Worm (Caenorhabditis elegans) whole organism, young adult: ENCODE measurements around the gene stdh-1.

ENCODE experiments used
- C06A6.2 ChIP-seq: fragments of 200-800 bp; sonication (Bioruptor generic); conservative IDR thresholded peaks from 2 replicates; pipeline ENCODE4 v1.3.6; 2022; ENCODE audit warnings: missing genetic modification characterization, missing compliant biosample characterization
- F10E7.11 ChIP-seq: sonication (generic microtip); optimal IDR thresholded peaks from 2 replicates; lab custom pipeline; 2017; ENCODE audit warnings: mild to moderate bottlenecking, missing genetic modification characterization, moderate library complexity, missing compliant biosample characterization
- F37B4.10 ChIP-seq: fragments of 200-800 bp; sonication (Bioruptor generic); IDR thresholded peaks from 2 replicates; pipeline ENCODE4 v1.3.6; 2022; ENCODE audit warnings: missing genetic modification characterization, missing compliant biosample characterization
- F57A8.1 ChIP-seq: fragments of 200-800 bp; sonication (Bioruptor generic); optimal IDR thresholded peaks from 2 replicates; lab custom pipeline; 2018; ENCODE audit warnings: mild to moderate bottlenecking, missing genetic modification characterization, moderate library complexity, missing compliant biosample characterization
- K12H6.12 ChIP-seq: fragments of 200-800 bp; sonication (Bioruptor generic); optimal IDR thresholded peaks from 2 replicates; lab custom pipeline; 2018; ENCODE audit warnings: mild to moderate bottlenecking, missing genetic modification characterization, missing compliant biosample characterization
- Y53F4B.3 ChIP-seq: fragments of 200-800 bp; sonication (Bioruptor generic); IDR thresholded peaks from 2 replicates; pipeline ENCODE4 v1.3.6; 2022; ENCODE audit warnings: missing genetic modification reagents, missing genetic modification characterization, missing compliant biosample characterization
- Y56A3A.18 ChIP-seq: fragments of 200-800 bp; sonication (Bioruptor generic); IDR thresholded peaks from 2 replicates; pipeline ENCODE4 v1.3.6; 2022; ENCODE audit warnings: missing genetic modification reagents, missing genetic modification characterization, missing compliant biosample characterization
- ZK185.1 ChIP-seq: sonication (generic microtip); optimal IDR thresholded peaks from 2 replicates; lab custom pipeline; 2016; ENCODE audit warnings: mild to moderate bottlenecking, missing genetic modification characterization, missing compliant biosample characterization; ENCODE audit not compliant: poor library complexity, severe bottlenecking
- bed-2 ChIP-seq: fragments of 200-800 bp; sonication (Bioruptor generic); IDR thresholded peaks from 2 replicates; pipeline ENCODE4 v1.3.6; 2022; ENCODE audit warnings: missing genetic modification reagents, missing genetic modification characterization, missing compliant biosample characterization
- ccch-3 ChIP-seq: fragments of 200-800 bp; sonication (Bioruptor generic); optimal IDR thresholded peaks from 2 replicates; lab custom pipeline; 2018; ENCODE audit warnings: mild to moderate bottlenecking, missing genetic modification characterization, missing compliant biosample characterization
- cebp-1 ChIP-seq, 2 experiments: fragments of 200-800 bp in 1 of 2; sonication (Bioruptor generic) in 1 of 2; sonication (generic microtip) in 1 of 2; IDR thresholded peaks in 1 of 2; optimal IDR thresholded peaks in 1 of 2; 2 replicates each; pipeline versions ENCODE4 v1.3.6 to Lab custom; 2017 to 2022; ENCODE audit warnings: missing compliant biosample characterization in 2 of 2, missing genetic modification characterization in 2 of 2, mild to moderate bottlenecking in 1 of 2, missing genetic modification reagents in 1 of 2, moderate library complexity in 1 of 2
- ceh-79 ChIP-seq: sonication (generic microtip); optimal IDR thresholded peaks from 2 replicates; lab custom pipeline; 2017; ENCODE audit warnings: mild to moderate bottlenecking, missing genetic modification characterization, missing compliant biosample characterization
- dox-1 ChIP-seq: fragments of 200-800 bp; sonication (Bioruptor generic); IDR thresholded peaks from 2 replicates; pipeline ENCODE4 v1.3.6; 2022; ENCODE audit warnings: missing genetic modification reagents, missing genetic modification characterization, missing compliant biosample characterization
- ekl-4 ChIP-seq: fragments of 200-800 bp; sonication (Bioruptor generic); IDR thresholded peaks from 2 replicates; pipeline ENCODE4 v1.3.6; 2022; ENCODE audit warnings: missing genetic modification reagents, missing genetic modification characterization, missing compliant biosample characterization
- hlh-12 ChIP-seq: sonication (generic microtip); optimal IDR thresholded peaks from 2 replicates; lab custom pipeline; 2016; ENCODE audit warnings: missing genetic modification characterization, missing compliant biosample characterization
- hlh-26 ChIP-seq: fragments of 200-800 bp; sonication (Bioruptor generic); conservative IDR thresholded peaks from 2 replicates; pipeline ENCODE4 v1.3.6; 2022; ENCODE audit warnings: missing genetic modification reagents, missing genetic modification characterization, missing compliant biosample characterization
- lag-1 ChIP-seq: fragments of 200-800 bp; sonication (Bioruptor generic); IDR thresholded peaks from 2 replicates; pipeline ENCODE4 v1.3.6; 2022; ENCODE audit warnings: missing genetic modification reagents, missing genetic modification characterization, missing compliant biosample characterization
- let-526 ChIP-seq: fragments of 200-800 bp; sonication (Bioruptor generic); IDR thresholded peaks from 2 replicates; pipeline ENCODE4 v1.3.6; 2022; ENCODE audit warnings: missing genetic modification reagents, missing genetic modification characterization, missing compliant biosample characterization
- lin-35 ChIP-seq, 3 experiments: fragments of 150-350 bp in 2 of 3; sonication (generic microtip) in 1 of 3; optimal IDR thresholded peaks; 2 replicates each; lab custom pipeline; 2014 to 2018; ENCODE audit warnings: missing biosample characterization in 3 of 3, missing genetic modification characterization in 3 of 3, missing genetic modification reagents in 3 of 3
- lin-54 ChIP-seq: fragments of 200-800 bp; sonication (Bioruptor generic); optimal IDR thresholded peaks from 2 replicates; lab custom pipeline; 2018; ENCODE audit warnings: mild to moderate bottlenecking, missing genetic modification characterization, missing compliant biosample characterization
- lsl-1 ChIP-seq: fragments of 200-800 bp; sonication (Bioruptor generic); optimal IDR thresholded peaks from 2 replicates; lab custom pipeline; 2018; ENCODE audit warnings: mild to moderate bottlenecking, missing genetic modification characterization, moderate library complexity, missing compliant biosample characterization
- lsy-27 ChIP-seq: sonication (generic microtip); optimal IDR thresholded peaks from 2 replicates; lab custom pipeline; 2017; ENCODE audit warnings: missing genetic modification characterization, mild to moderate bottlenecking, missing compliant biosample characterization, antibody characterized with exemption, missing genotype, borderline replicate concordance; ENCODE audit not compliant: insufficient read depth
- mcd-1 ChIP-seq: fragments of 200-800 bp; sonication (Bioruptor generic); IDR thresholded peaks from 2 replicates; pipeline ENCODE4 v1.3.6; 2022; ENCODE audit warnings: missing genetic modification reagents, missing genetic modification characterization, missing compliant biosample characterization
- nfya-1 ChIP-seq: sonication (generic microtip); optimal IDR thresholded peaks from 2 replicates; lab custom pipeline; 2017; ENCODE audit warnings: antibody characterized with exemption, missing compliant biosample characterization, missing genetic modification characterization, borderline replicate concordance; ENCODE audit not compliant: insufficient read depth
- nfya-2 ChIP-seq: fragments of 200-800 bp; sonication (Bioruptor generic); IDR thresholded peaks from 2 replicates; pipeline ENCODE4 v1.3.6; 2022; ENCODE audit warnings: missing genetic modification reagents, missing genetic modification characterization, missing compliant biosample characterization
- nhr-120 ChIP-seq: fragments of 200-800 bp; sonication (Bioruptor generic); IDR thresholded peaks from 2 replicates; pipeline ENCODE4 v1.3.6; 2022; ENCODE audit warnings: missing genetic modification characterization, missing compliant biosample characterization
- nhr-80 ChIP-seq: sonication (generic microtip); optimal IDR thresholded peaks from 2 replicates; lab custom pipeline; 2016; ENCODE audit warnings: missing genetic modification characterization, missing compliant biosample characterization
- rcor-1 ChIP-seq: fragments of 200-800 bp; sonication (Bioruptor generic); IDR thresholded peaks from 2 replicates; pipeline ENCODE4 v1.3.6; 2022; ENCODE audit warnings: missing genetic modification reagents, missing genetic modification characterization, missing compliant biosample characterization
- repo-1 ChIP-seq: sonication (generic microtip); optimal IDR thresholded peaks from 2 replicates; lab custom pipeline; 2017; ENCODE audit warnings: mild to moderate bottlenecking, missing genetic modification characterization, missing compliant biosample characterization
- snpc-1.3 ChIP-seq: sonication (generic microtip); optimal IDR thresholded peaks from 2 replicates; lab custom pipeline; 2017; ENCODE audit warnings: missing genetic modification characterization, mild to moderate bottlenecking, missing compliant biosample characterization, antibody characterized with exemption, moderate library complexity, missing genotype, missing genetic modification reagents; ENCODE audit not compliant: insufficient read depth
- tbx-9 ChIP-seq: sonication (generic microtip); optimal IDR thresholded peaks from 2 replicates; lab custom pipeline; 2016; ENCODE audit warnings: borderline replicate concordance, missing genetic modification characterization, inconsistent platforms, missing compliant biosample characterization
- xnd-1 ChIP-seq: sonication (generic microtip); optimal IDR thresholded peaks from 2 replicates; lab custom pipeline; 2016; ENCODE audit warnings: missing genotype, missing genetic modification reagents, missing genetic modification characterization, missing compliant biosample characterization
- zfh-2 ChIP-seq: fragments of 200-800 bp; sonication (Bioruptor generic); conservative IDR thresholded peaks from 2 replicates; pipeline ENCODE4 v1.3.6; 2022; ENCODE audit warnings: missing genetic modification reagents, missing genetic modification characterization, missing compliant biosample characterization
- ztf-22 ChIP-seq: fragments of 200-800 bp; sonication (Bioruptor generic); optimal IDR thresholded peaks from 2 replicates; lab custom pipeline; 2018; ENCODE audit warnings: mild to moderate bottlenecking, missing genetic modification characterization, moderate library complexity, missing compliant biosample characterization
- ztf-25 ChIP-seq: fragments of 200-800 bp; sonication (Bioruptor generic); IDR thresholded peaks from 2 replicates; pipeline ENCODE4 v1.3.6; 2022; ENCODE audit warnings: missing genetic modification reagents, missing genetic modification characterization, missing compliant biosample characterization
- ztf-3 ChIP-seq: fragments of 200-800 bp; sonication (Bioruptor generic); optimal IDR thresholded peaks from 2 replicates; lab custom pipeline; 2018; ENCODE audit warnings: mild to moderate bottlenecking, missing genetic modification characterization, missing compliant biosample characterization
- ztf-6 ChIP-seq: fragments of 200-800 bp; sonication (Bioruptor generic); IDR thresholded peaks from 2 replicates; pipeline ENCODE4 v1.3.6; 2022; ENCODE audit warnings: missing genetic modification reagents, missing genetic modification characterization, missing compliant biosample characterization

Gene stdh-1

ce11 chrV:13898356-13898755 lies 7.9 kb upstream of the stdh-1 start, which contains the start of gene cyp-35C1:
Gene cyp-35C1, minus strand, starts transcription at chrV:13898487.
- TF ChIP-seq cebp-1 (GFP tag; IDR thresholded peaks at IDR 0.05; lab: Robert Waterston, UW), result no peak
- TF ChIP-seq cebp-1 (tag; optimal IDR thresholded peaks at IDR 0.05; lab: Kevin White, UChicago), result no peak
- peak; percentile 24 for TF ChIP-seq nhr-80
- TF ChIP-seq, all 124 proteins: peak for 1

DNA sequence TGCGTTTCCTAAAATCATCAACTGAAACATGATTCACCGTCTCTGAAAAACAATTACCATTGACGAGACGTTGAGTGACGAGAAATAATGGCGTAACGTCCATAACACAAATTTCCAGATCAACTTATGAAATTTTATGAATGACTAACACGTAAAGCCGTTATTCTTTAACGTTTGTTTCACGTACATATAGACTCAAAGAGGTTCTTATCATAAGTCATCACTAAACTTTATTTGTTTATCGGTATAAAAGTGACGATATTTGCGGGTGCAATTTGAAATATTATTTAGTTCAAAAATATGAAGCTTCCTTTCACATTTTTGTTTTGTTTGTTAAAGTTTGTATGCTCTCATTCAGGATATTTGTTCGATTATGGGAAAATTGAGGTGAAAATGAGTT lies 7.1 kb upstream of the stdh-1 start, which contains the start of gene oac-3:
oac-3 (plus strand) TSS at position 301 of the 400 bp plus-strand sequence.
- no peak for TF ChIP-seq F57A8.1 (GFP tag; lab: Kevin White, UChicago)
- no peak for TF ChIP-seq dox-1 (GFP tag; lab: Robert Waterston, UW)
- no peak for TF ChIP-seq ztf-25 (GFP tag; lab: Robert Waterston, UW)
- no peak for TF ChIP-seq hlh-12 (tag; lab: Kevin White, UChicago)
- TF ChIP-seq lsy-27 (tag; lab: Kevin White, UChicago), result no peak
- no peak for TF ChIP-seq nhr-80
- no peak for TF ChIP-seq ceh-79 (tag; lab: Kevin White, UChicago)
- no peak for TF ChIP-seq let-526 (GFP tag; lab: Robert Waterston, UW)
- no peak for TF ChIP-seq bed-2 (GFP tag; lab: Robert Waterston, UW)
- TF ChIP-seq C06A6.2, result no peak
- TF ChIP-seq nfya-1, result no peak
- TF ChIP-seq ekl-4 (GFP tag; lab: Robert Waterston, UW), result no peak
- no peak for TF ChIP-seq snpc-1.3
- TF ChIP-seq, all 124 proteins: peak for 0

- no peak for TF ChIP-seq ccch-3
- TF ChIP-seq nfya-2 (GFP tag; lab: Robert Waterston, UW), result no peak
- no peak for TF ChIP-seq Y53F4B.3
- no peak for TF ChIP-seq lin-54 (GFP tag; lab: Kevin White, UChicago)
- no peak for TF ChIP-seq ztf-6
- TF ChIP-seq ZK185.1 (tag; lab: Kevin White, UChicago), result no peak
- no peak for TF ChIP-seq ztf-22 (GFP tag; lab: Kevin White, UChicago)
- TF ChIP-seq nhr-120 (GFP tag; lab: Robert Waterston, UW), result no peak
- no peak for TF ChIP-seq Y56A3A.18
- TF ChIP-seq lin-35 (GFP tag; optimal IDR thresholded peaks at IDR 0.05; lab: Kevin White, UChicago), result no peak
- TF ChIP-seq F37B4.10 (GFP tag; lab: Robert Waterston, UW), result no peak
- TF ChIP-seq hlh-26 (GFP tag; lab: Robert Waterston, UW), result no peak
- no peak for TF ChIP-seq lsl-1 (GFP tag; lab: Kevin White, UChicago)
- TF ChIP-seq repo-1, result no peak
- TF ChIP-seq xnd-1, result no peak
- no peak for TF ChIP-seq zfh-2 (GFP tag; lab: Robert Waterston, UW)
- no peak for TF ChIP-seq ekl-4 (GFP tag; lab: Robert Waterston, UW)
Measured at ce11 chrV:13902495-13902894, 3.8 kb upstream of the stdh-1 start, which contains the start of gene C06B3.1. Gene C06B3.1, plus strand, starts transcription at chrV:13902795.

- TF ChIP-seq rcor-1 (GFP tag; lab: Robert Waterston, UW) (no peak), K12H6.12 (tag; lab: Kevin White, UChicago) (no peak), mcd-1 (GFP tag; lab: Robert Waterston, UW) (no peak), ztf-3 (no peak), C06A6.2 (no peak), tbx-9 (tag; lab: Kevin White, UChicago) (no peak), ZK185.1 (tag; lab: Kevin White, UChicago) (no peak), nhr-80 (no peak), zfh-2 (GFP tag; lab: Robert Waterston, UW) (no peak), nfya-1 (no peak), F10E7.11 (tag; lab: Kevin White, UChicago) (no peak), lag-1 (GFP tag; lab: Robert Waterston, UW) (no peak)
Measured at ce11 chrV:13904446-13904845, 1.8 kb upstream of the stdh-1 start, which contains the start of gene stdh-3. Gene stdh-3, plus strand, starts transcription at chrV:13904611.
